Worm (Caenorhabditis elegans) whole organism, L2 larva: Measurements from ENCODE around the gene lips-6.

Experiments used
- F13H6.1 ChIP-seq: sonication (generic microtip); optimal IDR thresholded peaks from 2 replicates; lab custom pipeline; 2016; ENCODE audit warnings: missing genetic modification characterization, missing compliant biosample characterization
- ZK546.5 ChIP-seq: sonication (generic microtip); optimal IDR thresholded peaks from 2 replicates; lab custom pipeline; 2017; ENCODE audit warnings: missing biosample characterization, missing genetic modification characterization
- ama-1 ChIP-seq: fragments of 150-350 bp; optimal IDR thresholded peaks from 2 replicates; lab custom pipeline; 2018; ENCODE audit warnings: inconsistent platforms
- blmp-1 ChIP-seq: sonication (generic microtip); optimal IDR thresholded peaks from 2 replicates; lab custom pipeline; 2017; ENCODE audit warnings: missing genetic modification characterization, mild to moderate bottlenecking, missing compliant biosample characterization, antibody characterized with exemption, moderate library complexity; ENCODE audit not compliant: insufficient read depth
- ceh-82 ChIP-seq: fragments of 150-350 bp; optimal IDR thresholded peaks from 2 replicates; lab custom pipeline; 2014; ENCODE audit warnings: missing biosample characterization, missing genetic modification characterization
- elt-1 ChIP-seq: fragments of 150-350 bp; optimal IDR thresholded peaks from 2 replicates; lab custom pipeline; 2014; ENCODE audit warnings: missing biosample characterization, missing genetic modification characterization
- fos-1 ChIP-seq: fragments of 150-350 bp; optimal IDR thresholded peaks from 2 replicates; lab custom pipeline; 2014; ENCODE audit warnings: missing biosample characterization, missing genetic modification characterization
- lin-39 ChIP-seq: fragments of 150-350 bp; optimal IDR thresholded peaks from 2 replicates; lab custom pipeline; 2014; ENCODE audit warnings: missing biosample characterization, missing genetic modification reagents, missing genetic modification characterization
- mdl-1 ChIP-seq, 2 experiments: fragments of 150-350 bp in 1 of 2; sonication (generic microtip) in 1 of 2; optimal IDR thresholded peaks; 2 replicates each; lab custom pipeline; 2017; ENCODE audit warnings: missing biosample characterization in 2 of 2, missing genetic modification characterization in 2 of 2
- nhr-11 ChIP-seq: fragments of 150-350 bp; optimal IDR thresholded peaks from 2 replicates; lab custom pipeline; 2014; ENCODE audit warnings: missing biosample characterization, missing genetic modification characterization
- nhr-12 ChIP-seq: fragments of 150-350 bp; optimal IDR thresholded peaks from 2 replicates; lab custom pipeline; 2014; ENCODE audit warnings: missing biosample characterization, missing genetic modification characterization
- nhr-77 ChIP-seq: fragments of 150-350 bp; optimal IDR thresholded peaks from 2 replicates; lab custom pipeline; 2014; ENCODE audit warnings: missing biosample characterization, missing genetic modification characterization
- unc-62 ChIP-seq: fragments of 150-350 bp; optimal IDR thresholded peaks from 2 replicates; lab custom pipeline; 2014; ENCODE audit warnings: missing biosample characterization, missing genetic modification reagents, missing genetic modification characterization
- ztf-4 ChIP-seq: fragments of 150-350 bp; optimal IDR thresholded peaks from 2 replicates; lab custom pipeline; 2014; ENCODE audit warnings: missing biosample characterization, missing genetic modification characterization

ce11 chrIV:12061229-12061628 lies 45.7 kb upstream of the lips-6 start, which contains the start of gene K08E4.8:
- TF ChIP-seq nhr-11 (no peak), F13H6.1 (tag; lab: Kevin White, UChicago) (no peak), lin-39 (tag; lab: Kevin White, UChicago) (no peak), nhr-12 (tag; lab: Kevin White, UChicago) (no peak), ZK546.5 (tag; lab: Kevin White, UChicago) (no peak), mdl-1 (tag; optimal IDR thresholded peaks at IDR 0.05; lab: Kevin White, UChicago) (no peak), nhr-77 (tag; lab: Kevin White, UChicago) (no peak), ztf-4 (no peak), ceh-82 (no peak), unc-62 (GFP tag; lab: Kevin White, UChicago) (no peak), blmp-1 (tag; lab: Kevin White, UChicago) (no peak), ama-1 (lab: Kevin White, UChicago) (no peak), elt-1 (tag; lab: Kevin White, UChicago) (no peak), fos-1 (tag; lab: Kevin White, UChicago) (no peak)
